Worm (Caenorhabditis elegans) whole organism, L3 larva: ENCODE measurements around the gene T05A1.5.

Source experiments
- ama-1 ChIP-seq: fragments of 150-350 bp; optimal IDR thresholded peaks from 2 replicates; lab custom pipeline; 2018
- fkh-10 ChIP-seq: sonication (generic microtip); optimal IDR thresholded peaks from 2 replicates; lab custom pipeline; 2017; ENCODE audit warnings: missing biosample characterization, missing genetic modification reagents, missing genetic modification characterization
- lin-39 ChIP-seq: fragments of 150-350 bp; optimal IDR thresholded peaks from 2 replicates; lab custom pipeline; 2018; ENCODE audit warnings: missing biosample characterization, missing genetic modification reagents, missing genetic modification characterization
- ztf-11 ChIP-seq: fragments of 150-350 bp; optimal IDR thresholded peaks from 2 replicates; lab custom pipeline; 2014; ENCODE audit warnings: missing biosample characterization, missing genetic modification characterization

DNA sequence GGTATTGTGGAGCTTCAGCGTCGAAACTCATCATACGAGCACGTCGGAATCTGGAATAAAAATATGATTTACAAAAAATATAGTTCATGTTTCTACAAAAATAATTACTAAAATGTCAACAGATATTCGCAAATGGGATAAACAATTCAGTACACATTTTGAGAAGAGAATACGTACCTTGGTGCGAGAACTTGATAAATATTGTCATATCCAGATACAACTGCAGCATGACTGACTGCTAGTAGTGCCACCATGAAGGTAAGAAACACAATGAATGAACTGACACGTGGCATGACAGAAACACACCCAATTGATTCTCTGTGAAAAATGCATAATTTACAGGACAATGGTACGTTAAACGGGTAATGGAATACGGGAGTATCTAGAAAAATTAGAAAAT is 27.5 kb upstream of the T05A1.5 start, which contains the start of gene nlp-35:
- TF ChIP-seq lin-39 (tag; lab: Kevin White, UChicago): no peak
- no peak for TF ChIP-seq fkh-10 (GFP tag; lab: Kevin White, UChicago)
- no peak for TF ChIP-seq ama-1 (lab: Kevin White, UChicago)
- TF ChIP-seq ztf-11 (tag; lab: Kevin White, UChicago): no peak
